Fruit fly (Drosophila melanogaster) whole organism, embryonic: Measurements from ENCODE around the gene Zpr1.
A peak's percentile ranks its signal among the peaks of the same experiment; 100 is the strongest.

ENCODE experiments used
- Awh ChIP-seq: fragments of 200-800 bp; sonication (Bioruptor generic); IDR thresholded peaks from 2 replicates; pipeline ENCODE4, ENCODE4 v1.3.6; 2022; ENCODE audit warnings: missing biosample characterization, missing genetic modification characterization
- Blimp-1 ChIP-seq: fragments of 200-800 bp; sonication (Bioruptor generic); optimal IDR thresholded peaks from 3 replicates; lab custom pipeline; 2018; ENCODE audit warnings: missing biosample characterization, missing genetic modification characterization, mild to moderate bottlenecking, moderate library complexity, missing genetic modification reagents
- CG11504 ChIP-seq: fragments of 200-800 bp; sonication (Bioruptor generic); optimal IDR thresholded peaks from 3 replicates; lab custom pipeline; 2019; ENCODE audit warnings: missing biosample characterization, mild to moderate bottlenecking, missing genetic modification characterization, moderate library complexity
- CG12391 ChIP-seq: fragments of 200-800 bp; sonication (Bioruptor generic); optimal IDR thresholded peaks from 3 replicates; lab custom pipeline; 2018; ENCODE audit warnings: missing biosample characterization, mild to moderate bottlenecking, missing genetic modification characterization, moderate library complexity
- CG13123 ChIP-seq: fragments of 200-800 bp; sonication (Bioruptor generic); optimal IDR thresholded peaks from 2 replicates; lab custom pipeline; 2016; ENCODE audit warnings: missing biosample characterization, missing genetic modification characterization
- CG14860 ChIP-seq: fragments of 200-800 bp; sonication (Bioruptor generic); IDR thresholded peaks from 3 replicates; pipeline ENCODE4 v1.3.6; 2022; ENCODE audit warnings: missing biosample characterization, missing genetic modification characterization; ENCODE audit not compliant: partially characterized antibody
- CG18619 ChIP-seq: fragments of 200-800 bp; sonication (Bioruptor generic); optimal IDR thresholded peaks from 3 replicates; lab custom pipeline; 2017; ENCODE audit warnings: missing biosample characterization, mild to moderate bottlenecking, missing genetic modification characterization
- CG2116 ChIP-seq: fragments of 200-800 bp; sonication (Bioruptor generic); optimal IDR thresholded peaks from 3 replicates; lab custom pipeline; 2018; ENCODE audit warnings: missing biosample characterization, mild to moderate bottlenecking, missing genetic modification characterization
- CG2875 ChIP-seq: fragments of 200-800 bp; sonication (Bioruptor generic); optimal IDR thresholded peaks from 2 replicates; lab custom pipeline; 2017; ENCODE audit warnings: missing biosample characterization, mild to moderate bottlenecking, missing genetic modification characterization, missing genetic modification reagents
- CG30403 ChIP-seq: fragments of 200-800 bp; sonication (Bioruptor generic); optimal IDR thresholded peaks from 3 replicates; lab custom pipeline; 2016; ENCODE audit warnings: missing biosample characterization, missing genetic modification characterization
- CG31388 ChIP-seq: fragments of 200-800 bp; sonication (Bioruptor generic); optimal IDR thresholded peaks from 2 replicates; lab custom pipeline; 2016; ENCODE audit warnings: missing biosample characterization, missing genetic modification characterization
- CG31441 ChIP-seq: fragments of 200-800 bp; sonication (Bioruptor generic); IDR thresholded peaks from 2 replicates; pipeline ENCODE4 v1.3.6; 2022; ENCODE audit warnings: missing biosample characterization, missing genetic modification characterization
- CG34422 ChIP-seq: fragments of 200-800 bp; sonication (Bioruptor generic); IDR thresholded peaks from 3 replicates; pipeline ENCODE4 v1.3.6; 2022; ENCODE audit warnings: missing biosample characterization, missing genetic modification characterization
- CG7357 ChIP-seq: fragments of 200-800 bp; sonication (Bioruptor generic); IDR thresholded peaks from 3 replicates; pipeline ENCODE4 v1.3.6; 2022; ENCODE audit warnings: missing biosample characterization, missing genetic modification characterization
- CG7745 ChIP-seq: fragments of 200-800 bp; sonication (Bioruptor generic); optimal IDR thresholded peaks from 2 replicates; lab custom pipeline; 2018; ENCODE audit warnings: missing biosample characterization, mild to moderate bottlenecking, missing genetic modification characterization, moderate library complexity
- CG7928 ChIP-seq: fragments of 200-800 bp; sonication (Bioruptor generic); optimal IDR thresholded peaks from 2 replicates; lab custom pipeline; 2017; ENCODE audit warnings: missing biosample characterization, mild to moderate bottlenecking, missing genetic modification characterization
- CG7963 ChIP-seq: fragments of 200-800 bp; sonication (Bioruptor generic); IDR thresholded peaks from 3 replicates; pipeline ENCODE4 v1.3.6; 2022; ENCODE audit warnings: missing biosample characterization, missing genetic modification characterization; ENCODE audit not compliant: partially characterized antibody
- CG8290 ChIP-seq, 3 experiments: fragments of 200-800 bp; sonication (Bioruptor generic); optimal IDR thresholded peaks; 2 replicates each; lab custom pipeline; 2016 to 2019; ENCODE audit warnings: missing biosample characterization in 3 of 3, missing genetic modification characterization in 3 of 3, mild to moderate bottlenecking in 2 of 3, moderate library complexity in 1 of 3
- CG8924 ChIP-seq: fragments of 200-800 bp; optimal IDR thresholded peaks from 3 replicates; lab custom pipeline; 2019; ENCODE audit warnings: missing biosample characterization, mild to moderate bottlenecking, missing genetic modification characterization, moderate library complexity
- Dad ChIP-seq: fragments of 200-800 bp; sonication (Bioruptor generic); optimal IDR thresholded peaks from 3 replicates; lab custom pipeline; 2016; ENCODE audit warnings: missing biosample characterization, missing genetic modification characterization
- Dek ChIP-seq: fragments of 200-800 bp; sonication (Bioruptor generic); optimal IDR thresholded peaks from 3 replicates; lab custom pipeline; 2019; ENCODE audit warnings: missing biosample characterization, mild to moderate bottlenecking, missing genetic modification characterization, moderate library complexity
- HLH54F ChIP-seq: fragments of 200-800 bp; sonication (Bioruptor generic); optimal IDR thresholded peaks from 3 replicates; lab custom pipeline; 2016; ENCODE audit warnings: missing biosample characterization, missing genetic modification characterization
- Hr51 ChIP-seq, 2 experiments: fragments of 200-800 bp; sonication (Bioruptor generic); optimal IDR thresholded peaks; 2 replicates in 1 of 2; 3 replicates in 1 of 2; lab custom pipeline; 2016 to 2018; ENCODE audit warnings: missing biosample characterization in 2 of 2, missing genetic modification characterization in 2 of 2, mild to moderate bottlenecking in 1 of 2, moderate library complexity in 1 of 2
- Kr ChIP-seq: fragments of 200-800 bp; sonication (Bioruptor generic); optimal IDR thresholded peaks from 2 replicates; lab custom pipeline; 2017; ENCODE audit warnings: missing biosample characterization, mild to moderate bottlenecking, missing genetic modification characterization
- Mad ChIP-seq: fragments of 200-800 bp; sonication (Bioruptor generic); optimal IDR thresholded peaks from 2 replicates; lab custom pipeline; 2016; ENCODE audit warnings: missing biosample characterization, missing genetic modification characterization
- Med ChIP-seq: fragments of 200-800 bp; sonication (Bioruptor generic); peaks from one replicate; lab custom pipeline; 2016; ENCODE audit warnings: missing biosample characterization, missing genetic modification characterization, mild to moderate bottlenecking, inconsistent platforms, moderate library complexity
- Meics ChIP-seq: fragments of 200-800 bp; sonication (Bioruptor generic); optimal IDR thresholded peaks from 2 replicates; lab custom pipeline; 2017; ENCODE audit warnings: missing biosample characterization, mild to moderate bottlenecking, missing genetic modification characterization
- Sry-δ ChIP-seq: fragments of 200-800 bp; sonication (Bioruptor generic); optimal IDR thresholded peaks from 2 replicates; lab custom pipeline; 2016; ENCODE audit warnings: missing biosample characterization, missing genetic modification characterization
- Taf1 ChIP-seq: fragments of 200-800 bp; sonication (Bioruptor generic); IDR thresholded peaks from 2 replicates; pipeline ENCODE4 v1.3.6; 2022; ENCODE audit warnings: missing biosample characterization, missing genetic modification characterization
- ac ChIP-seq: fragments of 200-800 bp; sonication (Bioruptor generic); optimal IDR thresholded peaks from 3 replicates; lab custom pipeline; 2017; ENCODE audit warnings: missing biosample characterization, mild to moderate bottlenecking, missing genetic modification characterization
- aop ChIP-seq: fragments of 200-800 bp; sonication (Bioruptor generic); IDR thresholded peaks from 2 replicates; pipeline ENCODE4 v1.3.6; 2022; ENCODE audit warnings: missing biosample characterization, missing genetic modification characterization
- az2 ChIP-seq: fragments of 200-800 bp; sonication (Bioruptor generic); optimal IDR thresholded peaks from 3 replicates; lab custom pipeline; 2016; ENCODE audit warnings: missing biosample characterization, missing genetic modification characterization
- ci ChIP-seq: fragments of 200-800 bp; sonication (Bioruptor generic); IDR thresholded peaks from 3 replicates; pipeline ENCODE4 v1.3.6; 2022; ENCODE audit warnings: missing biosample characterization, missing genetic modification characterization
- corto ChIP-seq: fragments of 200-800 bp; sonication (Bioruptor generic); optimal IDR thresholded peaks from 2 replicates; lab custom pipeline; 2016; ENCODE audit warnings: missing biosample characterization, mild to moderate bottlenecking, missing genetic modification characterization, moderate library complexity
- ems ChIP-seq: fragments of 200-800 bp; sonication (Bioruptor generic); optimal IDR thresholded peaks from 3 replicates; lab custom pipeline; 2016; ENCODE audit warnings: missing biosample characterization, missing genetic modification characterization
- en ChIP-seq: fragments of 200-800 bp; sonication (Bioruptor generic); optimal IDR thresholded peaks from 2 replicates; lab custom pipeline; 2016; ENCODE audit warnings: missing biosample characterization, missing genetic modification characterization
- fd3F ChIP-seq: fragments of 200-800 bp; sonication (Bioruptor generic); optimal IDR thresholded peaks from 2 replicates; lab custom pipeline; 2018; ENCODE audit warnings: missing biosample characterization, mild to moderate bottlenecking, missing genetic modification characterization, moderate library complexity
- gce ChIP-seq: fragments of 200-800 bp; sonication (Bioruptor generic); IDR thresholded peaks from 3 replicates; pipeline ENCODE4 v1.3.6; 2022; ENCODE audit warnings: missing biosample characterization, missing genetic modification characterization
- lmd ChIP-seq: fragments of 200-800 bp; sonication (Bioruptor generic); IDR thresholded peaks from 2 replicates; pipeline ENCODE4 v1.3.6; 2022; ENCODE audit warnings: missing biosample characterization, missing genetic modification characterization
- pnt ChIP-seq: fragments of 200-800 bp; sonication (Bioruptor generic); optimal IDR thresholded peaks from 3 replicates; lab custom pipeline; 2016; ENCODE audit warnings: missing biosample characterization, missing genetic modification characterization
- pum ChIP-seq: fragments of 200-800 bp; sonication (Bioruptor generic); optimal IDR thresholded peaks from 2 replicates; lab custom pipeline; 2016; ENCODE audit warnings: missing biosample characterization, missing genetic modification characterization
- repo ChIP-seq: fragments of 200-800 bp; sonication (Bioruptor generic); optimal IDR thresholded peaks from 2 replicates; lab custom pipeline; 2016; ENCODE audit warnings: missing biosample characterization, missing genetic modification characterization
- ro ChIP-seq: fragments of 200-800 bp; sonication (Bioruptor generic); IDR thresholded peaks from 2 replicates; pipeline ENCODE4 v1.3.6; 2022; ENCODE audit warnings: missing biosample characterization, missing genetic modification characterization
- schlank ChIP-seq: fragments of 200-800 bp; sonication (Bioruptor generic); optimal IDR thresholded peaks from 2 replicates; lab custom pipeline; 2018; ENCODE audit warnings: missing biosample characterization, mild to moderate bottlenecking, missing genetic modification characterization
- scrt ChIP-seq: fragments of 200-800 bp; sonication (Bioruptor generic); optimal IDR thresholded peaks from 2 replicates; lab custom pipeline; 2018; ENCODE audit warnings: missing biosample characterization, mild to moderate bottlenecking, missing genetic modification characterization, moderate library complexity
- sim ChIP-seq: fragments of 200-800 bp; sonication (Bioruptor generic); IDR thresholded peaks from 2 replicates; pipeline ENCODE4 v1.3.6; 2022; ENCODE audit warnings: missing biosample characterization, missing genetic modification characterization
- stwl ChIP-seq: fragments of 200-800 bp; sonication (Bioruptor generic); optimal IDR thresholded peaks from 3 replicates; lab custom pipeline; 2018; ENCODE audit warnings: missing biosample characterization, mild to moderate bottlenecking, missing genetic modification characterization, moderate library complexity
- vfl ChIP-seq: fragments of 200-800 bp; sonication (Bioruptor generic); optimal IDR thresholded peaks from 2 replicates; lab custom pipeline; 2016; ENCODE audit warnings: missing biosample characterization, missing genetic modification characterization
- zfh1 ChIP-seq: fragments of 200-800 bp; sonication (Bioruptor generic); IDR thresholded peaks from 3 replicates; pipeline ENCODE4 v1.3.6; 2022; ENCODE audit warnings: missing biosample characterization, missing genetic modification characterization

Gene Zpr1

dm6 chrX:9127264-9128011, 34.5 kb downstream of the Zpr1 start (continued):
- TF ChIP-seq CG7745 (tag; lab: Kevin White, UChicago) (no peak), aop (GFP tag; lab: Robert Waterston, UW) (no peak), CG11504 (peak; percentile 31), Mad (no peak), CG7357 (GFP tag; lab: Robert Waterston, UW) (no peak), Awh (GFP tag; lab: Robert Waterston, UW) (no peak), corto (GFP tag; lab: Kevin White, UChicago) (no peak), Sry-δ (no peak), CG7963 (no peak), CG12391 (tag; lab: Kevin White, UChicago) (peak; percentile 14), Blimp-1 (GFP tag; lab: Kevin White, UChicago) (peak; percentile 9), scrt (GFP tag; lab: Kevin White, UChicago) (no peak), ro (no peak), CG7928 (no peak), pum (GFP tag; lab: Kevin White, UChicago) (no peak), fd3F (GFP tag; lab: Kevin White, UChicago) (no peak), ci (GFP tag; lab: Robert Waterston, UW) (0 out of 3 replicates have a peak, but pooled peaks have one; percentile 13), Dek (no peak), CG13123 (GFP tag; lab: Kevin White, UChicago) (no peak), sim (GFP tag; lab: Robert Waterston, UW) (no peak), CG8924 (no peak), CG30403 (GFP tag; lab: Kevin White, UChicago) (peak; percentile 30), Taf1 (no peak), CG14860 (no peak), Hr51 (GFP tag; optimal IDR thresholded peaks at IDR 0.05; lab: Kevin White, UChicago) (peak in 1 of 2 experiments; percentile 26), zfh1 (GFP tag; lab: Robert Waterston, UW) (peak; percentile 62; the same call in 2 of the 3 replicates), CG2875 (GFP tag; lab: Kevin White, UChicago) (no peak), Meics (GFP tag; lab: Kevin White, UChicago) (peak; percentile 12), CG18619 (GFP tag; lab: Kevin White, UChicago) (no peak), HLH54F (GFP tag; lab: Kevin White, UChicago) (no peak), CG8290 (GFP tag; optimal IDR thresholded peaks at IDR 0.05; lab: Kevin White, UChicago) (no peak), CG8290 (tag; optimal IDR thresholded peaks at IDR 0.05; lab: Kevin White, UChicago) (peak in 1 of 2 experiments; percentile 36), schlank (tag; lab: Kevin White, UChicago) (no peak), CG2116 (GFP tag; lab: Kevin White, UChicago) (no peak), ems (GFP tag; lab: Kevin White, UChicago) (no peak), en (GFP tag; lab: Kevin White, UChicago) (no peak), pnt (GFP tag; lab: Kevin White, UChicago) (no peak), repo (no peak), az2 (GFP tag; lab: Kevin White, UChicago) (peak; percentile 2), CG34422 (GFP tag; lab: Robert Waterston, UW) (no peak), Kr (peak; percentile 56), gce (no peak), Med (GFP tag; lab: Kevin White, UChicago) (peak; percentile 77), ac (GFP tag; lab: Kevin White, UChicago) (no peak), stwl (tag; lab: Kevin White, UChicago) (no peak), Dad (GFP tag; lab: Kevin White, UChicago) (no peak), CG31388 (GFP tag; lab: Kevin White, UChicago) (no peak), vfl (GFP tag; lab: Kevin White, UChicago) (no peak), lmd (no peak), CG31441 (GFP tag; lab: Robert Waterston, UW) (no peak)
